Worm (Caenorhabditis elegans): ENCODE measurements around the gene wbp-2.

The wbp-2 gene

ce11 chrII:9329474-9329873 is at the start of gene wbp-2:
Gene wbp-2 (plus strand): TSS chrII:9329774.
- TF ChIP-seq unc-62 (GFP tag; optimal IDR thresholded peaks at IDR 0.05): no peak

ce11 chrII:9280048-9280772 is 49.4 kb upstream of the wbp-2 start, which contains the start of gene gldi-3:
Gene gldi-3 (minus strand): TSS chrII:9280098.
- TF ChIP-seq unc-62 (GFP tag; optimal IDR thresholded peaks at IDR 0.05): no peak

- TF ChIP-seq unc-62 (GFP tag; optimal IDR thresholded peaks at IDR 0.05): no peak
Measured at ce11 chrII:9280846-9281245, 48.7 kb upstream of the wbp-2 start.

- TF ChIP-seq unc-62 (GFP tag; optimal IDR thresholded peaks at IDR 0.05): no peak
Measured at ce11 chrII:9281595-9281994, 48.0 kb upstream of the wbp-2 start.

ce11 chrII:9282065-9282464 is 47.5 kb upstream of the wbp-2 start:
- no peak for TF ChIP-seq unc-62 (GFP tag; optimal IDR thresholded peaks at IDR 0.05)

- no peak for TF ChIP-seq unc-62 (GFP tag; optimal IDR thresholded peaks at IDR 0.05)
Measured at ce11 chrII:9282787-9283186, 46.8 kb upstream of the wbp-2 start.

- TF ChIP-seq unc-62 (GFP tag; optimal IDR thresholded peaks at IDR 0.05): no peak
Measured at ce11 chrII:9283668-9284357, 45.8 kb upstream of the wbp-2 start.

ce11 chrII:9284358-9285170 is 45.0 kb upstream of the wbp-2 start:
- no peak for TF ChIP-seq unc-62 (GFP tag; optimal IDR thresholded peaks at IDR 0.05)

ce11 chrII:9285171-9286025 is 44.2 kb upstream of the wbp-2 start, which contains the start of gene mtrr-1:
Gene mtrr-1 (plus strand): TSS chrII:9285975.
- no peak for TF ChIP-seq unc-62 (GFP tag; optimal IDR thresholded peaks at IDR 0.05)

- TF ChIP-seq unc-62 (GFP tag; optimal IDR thresholded peaks at IDR 0.05): no peak
Measured at ce11 chrII:9289127-9289526, 40.4 kb upstream of the wbp-2 start.

ce11 chrII:9291632-9292031 is 37.9 kb upstream of the wbp-2 start, which contains the start of gene acs-7:
Gene acs-7 (plus strand): TSS chrII:9292017.
- no peak for TF ChIP-seq unc-62 (GFP tag; optimal IDR thresholded peaks at IDR 0.05)

- TF ChIP-seq unc-62 (GFP tag; optimal IDR thresholded peaks at IDR 0.05): no peak
Measured at ce11 chrII:9295678-9296077, 33.9 kb upstream of the wbp-2 start, which contains the start of gene C01G6.9. Gene C01G6.9 (minus strand): TSS chrII:9295818.

ce11 chrII:9299679-9300078 is 29.9 kb upstream of the wbp-2 start:
- no peak for TF ChIP-seq unc-62 (GFP tag; optimal IDR thresholded peaks at IDR 0.05)

ce11 chrII:9301065-9301464 is 28.5 kb upstream of the wbp-2 start:
- TF ChIP-seq unc-62 (GFP tag; optimal IDR thresholded peaks at IDR 0.05): no peak

- no peak for TF ChIP-seq unc-62 (GFP tag; optimal IDR thresholded peaks at IDR 0.05)
Measured at ce11 chrII:9303545-9303944, 26.0 kb upstream of the wbp-2 start.
